Worm (Caenorhabditis elegans) whole organism, L2 larva: ENCODE measurements around the gene symk-1.

Source experiments
- R02D3.7 ChIP-seq: fragments of 150-350 bp; optimal IDR thresholded peaks from 2 replicates; lab custom pipeline; 2014; ENCODE audit warnings: missing biosample characterization, missing genetic modification characterization
- aly-2 ChIP-seq: fragments of 150-350 bp; optimal IDR thresholded peaks from 2 replicates; lab custom pipeline; 2014; ENCODE audit warnings: missing biosample characterization, missing genetic modification characterization
- ama-1 ChIP-seq: fragments of 150-350 bp; optimal IDR thresholded peaks from 2 replicates; lab custom pipeline; 2018; ENCODE audit warnings: inconsistent platforms
- ceh-82 ChIP-seq: fragments of 150-350 bp; optimal IDR thresholded peaks from 2 replicates; lab custom pipeline; 2014; ENCODE audit warnings: missing biosample characterization, missing genetic modification characterization
- elt-3 ChIP-seq: sonication (generic microtip); optimal IDR thresholded peaks from 2 replicates; lab custom pipeline; 2017; ENCODE audit warnings: missing biosample characterization, missing genetic modification characterization
- lin-13 ChIP-seq: fragments of 150-350 bp; optimal IDR thresholded peaks from 2 replicates; lab custom pipeline; 2014; ENCODE audit warnings: missing biosample characterization, missing genetic modification reagents, missing genetic modification characterization
- mab-5 ChIP-seq: fragments of 150-350 bp; optimal IDR thresholded peaks from 2 replicates; lab custom pipeline; 2014; ENCODE audit warnings: missing biosample characterization, missing genetic modification characterization
- mdl-1 ChIP-seq, 2 experiments: fragments of 150-350 bp in 1 of 2; sonication (generic microtip) in 1 of 2; optimal IDR thresholded peaks; 2 replicates each; lab custom pipeline; 2017; ENCODE audit warnings: missing biosample characterization in 2 of 2, missing genetic modification characterization in 2 of 2
- nhr-12 ChIP-seq: fragments of 150-350 bp; optimal IDR thresholded peaks from 2 replicates; lab custom pipeline; 2014; ENCODE audit warnings: missing biosample characterization, missing genetic modification characterization
- snpc-4 ChIP-seq: fragments of 150-350 bp; optimal IDR thresholded peaks from 2 replicates; lab custom pipeline; 2014; ENCODE audit warnings: missing biosample characterization, missing genetic modification characterization
- zag-1 ChIP-seq: fragments of 150-350 bp; optimal IDR thresholded peaks from 2 replicates; lab custom pipeline; 2014; ENCODE audit warnings: missing biosample characterization, missing genetic modification characterization
- ztf-11 ChIP-seq: sonication (generic microtip); optimal IDR thresholded peaks from 2 replicates; lab custom pipeline; 2017; ENCODE audit warnings: missing biosample characterization, missing genetic modification characterization

DNA sequence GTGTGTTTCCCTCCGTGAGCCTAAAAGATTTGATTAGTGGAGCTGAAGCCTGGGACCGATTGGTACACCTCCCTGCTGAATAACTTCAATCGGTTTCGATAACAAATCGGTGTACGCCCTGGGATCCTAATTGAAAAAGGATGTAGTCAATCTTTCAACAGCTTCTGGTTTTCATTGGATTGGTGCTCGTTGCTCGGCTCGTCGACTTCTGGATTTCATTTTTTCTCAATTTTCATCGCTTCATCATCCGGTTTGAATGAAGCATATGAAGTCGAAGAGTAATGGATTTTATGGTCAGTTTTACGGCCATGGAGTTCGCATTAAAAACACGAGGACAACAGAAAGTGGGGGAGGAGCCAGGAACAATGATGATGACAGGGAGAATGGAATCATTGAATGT, 14.2 kb upstream of the symk-1 start:
- no peak for TF ChIP-seq aly-2 (tag; lab: Kevin White, UChicago)
- TF ChIP-seq elt-3 (tag; lab: Kevin White, UChicago) = no peak
- no peak for TF ChIP-seq snpc-4 (tag; lab: Kevin White, UChicago)
- no peak for TF ChIP-seq lin-13
- no peak for TF ChIP-seq ama-1 (lab: Kevin White, UChicago)
- no peak for TF ChIP-seq mdl-1 (tag; optimal IDR thresholded peaks at IDR 0.05; lab: Kevin White, UChicago)
- no peak for TF ChIP-seq ztf-11
- no peak for TF ChIP-seq ceh-82 (tag; lab: Kevin White, UChicago)
- TF ChIP-seq R02D3.7 = no peak
- TF ChIP-seq zag-1 (tag; lab: Kevin White, UChicago) = no peak
- TF ChIP-seq nhr-12 (tag; lab: Kevin White, UChicago) = no peak
- no peak for TF ChIP-seq mab-5 (tag; lab: Kevin White, UChicago)
